Worm (Caenorhabditis elegans): ENCODE measurements around the gene Y105C5A.1272.

DNA sequence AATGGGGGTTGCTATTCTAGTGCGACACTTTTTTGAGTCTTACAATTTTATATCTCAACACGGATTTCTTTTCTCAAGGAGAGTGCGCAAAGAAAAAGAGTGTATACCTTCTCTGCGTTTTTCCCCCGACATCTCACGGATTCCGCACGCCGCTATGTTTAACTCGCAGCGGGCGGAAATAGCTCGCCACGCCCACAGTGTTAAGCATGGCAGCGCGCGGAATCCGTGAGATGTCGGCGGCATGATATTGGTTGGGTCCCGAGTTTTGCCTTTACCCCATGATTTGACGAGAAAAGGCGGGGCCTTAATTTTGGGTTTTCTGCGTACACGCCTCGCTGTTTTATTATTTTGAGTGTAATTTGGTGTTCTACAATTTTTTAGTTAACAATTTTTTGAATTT is 45.0 kb downstream of the Y105C5A.1272 start:
- no peak for TF ChIP-seq nhr-25 (tag; optimal IDR thresholded peaks at IDR 0.05; ENCODE audit: borderline replicate concordance, insufficient read depth)
- no peak for TF ChIP-seq unc-130 (GFP tag; optimal IDR thresholded peaks at IDR 0.05)
- TF ChIP-seq lin-39 (tag; optimal IDR thresholded peaks at IDR 0.05) = no peak
- TF ChIP-seq unc-39 (tag; optimal IDR thresholded peaks at IDR 0.05) = no peak
- TF ChIP-seq snpc-4 (tag; optimal IDR thresholded peaks at IDR 0.05) = no peak
- TF ChIP-seq skn-1 (tag; optimal IDR thresholded peaks at IDR 0.05) = no peak
- TF ChIP-seq mxl-3 (GFP tag; optimal IDR thresholded peaks at IDR 0.05) = no peak
- TF ChIP-seq pha-4 (GFP tag; IDR thresholded peaks at IDR 0.05) = no peak
- no peak for TF ChIP-seq pha-4 (tag; optimal IDR thresholded peaks at IDR 0.05)
- TF ChIP-seq nhr-48 (tag; optimal IDR thresholded peaks at IDR 0.05) = no peak
- TF ChIP-seq R02D3.7 (tag; optimal IDR thresholded peaks at IDR 0.05) = no peak
- no peak for TF ChIP-seq set-16 (GFP tag; IDR thresholded peaks at IDR 0.05)
- TF ChIP-seq lin-13 (GFP tag; optimal IDR thresholded peaks at IDR 0.05) = no peak
- TF ChIP-seq nhr-28 (tag; optimal IDR thresholded peaks at IDR 0.05) = no peak
